Worm (Caenorhabditis elegans) whole organism, L1 larva: ENCODE measurements around the gene M110.10.

ENCODE experiments used
- aha-1 ChIP-seq: fragments of 150-350 bp; optimal IDR thresholded peaks from 2 replicates; lab custom pipeline; 2014; ENCODE audit warnings: missing biosample characterization, missing genetic modification characterization
- ceh-82 ChIP-seq, 3 experiments: fragments of 150-350 bp in 1 of 3; sonication (generic microtip) in 2 of 3; optimal IDR thresholded peaks; 2 replicates each; lab custom pipeline; 2014 to 2017; ENCODE audit warnings: missing biosample characterization in 3 of 3, missing genetic modification characterization in 3 of 3
- ces-1 ChIP-seq: fragments of 150-350 bp; optimal IDR thresholded peaks from 2 replicates; lab custom pipeline; 2014; ENCODE audit warnings: missing biosample characterization, missing genetic modification reagents, missing genetic modification characterization
- egl-27 ChIP-seq, 2 experiments: fragments of 150-350 bp in 1 of 2; sonication (generic microtip); optimal IDR thresholded peaks; 3 replicates each; lab custom pipeline; 2017 to 2018; ENCODE audit warnings: missing biosample characterization in 2 of 2, missing genetic modification characterization in 2 of 2, missing genetic modification reagents in 2 of 2
- fos-1 ChIP-seq: fragments of 150-350 bp; optimal IDR thresholded peaks from 2 replicates; lab custom pipeline; 2014; ENCODE audit warnings: missing biosample characterization, missing genetic modification characterization
- lir-3 ChIP-seq: sonication (generic microtip); optimal IDR thresholded peaks from 2 replicates; lab custom pipeline; 2016; ENCODE audit warnings: mild to moderate bottlenecking, missing genetic modification characterization, moderate library complexity, missing compliant biosample characterization; ENCODE audit not compliant: poor library complexity
- mdl-1 ChIP-seq, 2 experiments: fragments of 150-350 bp; optimal IDR thresholded peaks; 2 replicates each; lab custom pipeline; 2014 to 2017; ENCODE audit warnings: missing biosample characterization in 2 of 2, missing genetic modification characterization in 2 of 2, inconsistent platforms in 1 of 2
- nhr-28 ChIP-seq: fragments of 150-350 bp; optimal IDR thresholded peaks from 2 replicates; lab custom pipeline; 2014; ENCODE audit warnings: missing biosample characterization, missing genetic modification characterization
- pax-3 ChIP-seq: fragments of 200-800 bp; sonication (Bioruptor generic); optimal IDR thresholded peaks from 2 replicates; lab custom pipeline; 2018; ENCODE audit warnings: mild to moderate bottlenecking, missing genetic modification characterization, moderate library complexity, missing compliant biosample characterization
- pqm-1 ChIP-seq: sonication (generic microtip); optimal IDR thresholded peaks from 3 replicates; lab custom pipeline; 2017; ENCODE audit warnings: missing biosample characterization, missing genetic modification characterization
- snpc-4 ChIP-seq: fragments of 150-350 bp; optimal IDR thresholded peaks from 2 replicates; lab custom pipeline; 2014; ENCODE audit warnings: missing biosample characterization, missing genetic modification characterization
- unc-130 ChIP-seq: fragments of 150-350 bp; optimal IDR thresholded peaks from 2 replicates; lab custom pipeline; 2017; ENCODE audit warnings: missing biosample characterization, missing genetic modification characterization, inconsistent platforms
- unc-62 ChIP-seq: fragments of 150-350 bp; optimal IDR thresholded peaks from 2 replicates; lab custom pipeline; 2014; ENCODE audit warnings: missing biosample characterization, missing genetic modification reagents, missing genetic modification characterization
- ztf-4 ChIP-seq: fragments of 150-350 bp; optimal IDR thresholded peaks from 2 replicates; lab custom pipeline; 2014; ENCODE audit warnings: missing biosample characterization, missing genetic modification characterization

ce11 chrII:8190455-8190854, 23.8 kb downstream of the M110.10 start, which contains the start of gene T05C12.8:
- TF ChIP-seq nhr-28 (tag; lab: Kevin White, UChicago) (no peak), unc-62 (GFP tag; lab: Kevin White, UChicago) (no peak), pqm-1 (tag; lab: Kevin White, UChicago) (no peak), fos-1 (tag; lab: Kevin White, UChicago) (no peak), ces-1 (GFP tag; lab: Kevin White, UChicago) (no peak), ceh-82 (tag; optimal IDR thresholded peaks at IDR 0.05; lab: Kevin White, UChicago) (no peak), aha-1 (tag; lab: Kevin White, UChicago) (no peak), mdl-1 (tag; optimal IDR thresholded peaks at IDR 0.05; lab: Kevin White, UChicago) (no peak), egl-27 (tag; optimal IDR thresholded peaks at IDR 0.05; lab: Kevin White, UChicago) (no peak), lir-3 (tag; lab: Kevin White, UChicago) (no peak), snpc-4 (no peak), pax-3 (no peak), unc-130 (no peak), ztf-4 (tag; lab: Kevin White, UChicago) (no peak)
